Fruit fly (Drosophila melanogaster) whole organism, embryonic: ENCODE measurements around the gene stas.

Experiments used
- Aef1 ChIP-seq: fragments of 200-800 bp; sonication (Bioruptor generic); IDR thresholded peaks from 3 replicates; pipeline ENCODE4 v1.3.6; 2022; ENCODE audit warnings: missing biosample characterization, missing genetic modification characterization
- C15 ChIP-seq: fragments of 200-800 bp; sonication (Bioruptor generic); IDR thresholded peaks from 3 replicates; pipeline ENCODE4 v1.3.6; 2022; ENCODE audit warnings: missing biosample characterization, missing genetic modification characterization
- CG11456 ChIP-seq: fragments of 200-800 bp; sonication (Bioruptor generic); IDR thresholded peaks from 3 replicates; pipeline ENCODE4 v1.3.6; 2022; ENCODE audit warnings: missing biosample characterization, missing genetic modification characterization
- CG13296 ChIP-seq: fragments of 200-800 bp; sonication (Bioruptor generic); optimal IDR thresholded peaks from 3 replicates; lab custom pipeline; 2018; ENCODE audit warnings: missing biosample characterization, mild to moderate bottlenecking, missing genetic modification characterization
- CG2116 ChIP-seq: fragments of 200-800 bp; sonication (Bioruptor generic); optimal IDR thresholded peaks from 3 replicates; lab custom pipeline; 2018; ENCODE audit warnings: missing biosample characterization, mild to moderate bottlenecking, missing genetic modification characterization
- CG30020 ChIP-seq: fragments of 200-800 bp; optimal IDR thresholded peaks from 2 replicates; lab custom pipeline; 2019; ENCODE audit warnings: missing biosample characterization, mild to moderate bottlenecking, missing genetic modification characterization, moderate library complexity
- CG31224 ChIP-seq: fragments of 200-800 bp; sonication (Bioruptor generic); IDR thresholded peaks from 2 replicates; pipeline ENCODE4 v1.3.6; 2022; ENCODE audit warnings: missing biosample characterization, missing genetic modification characterization
- CG4707 ChIP-seq: fragments of 200-800 bp; sonication (Bioruptor generic); optimal IDR thresholded peaks from 2 replicates; lab custom pipeline; 2018; ENCODE audit warnings: missing biosample characterization, mild to moderate bottlenecking, missing genetic modification characterization, moderate library complexity
- CG5953 ChIP-seq: fragments of 200-800 bp; sonication (Bioruptor generic); IDR thresholded peaks from 2 replicates; pipeline ENCODE4 v1.3.6; 2022; ENCODE audit warnings: missing biosample characterization, missing genetic modification characterization
- CG8281 ChIP-seq: fragments of 200-800 bp; sonication (Bioruptor generic); optimal IDR thresholded peaks from 2 replicates; lab custom pipeline; 2018; ENCODE audit warnings: missing biosample characterization, mild to moderate bottlenecking, missing genetic modification characterization, moderate library complexity
- CG8290 ChIP-seq, 3 experiments: fragments of 200-800 bp; sonication (Bioruptor generic); optimal IDR thresholded peaks; 2 replicates each; lab custom pipeline; 2016 to 2019; ENCODE audit warnings: missing biosample characterization in 3 of 3, missing genetic modification characterization in 3 of 3, mild to moderate bottlenecking in 2 of 3, moderate library complexity in 1 of 3
- CG9727 ChIP-seq: fragments of 200-800 bp; sonication (Bioruptor generic); optimal IDR thresholded peaks from 3 replicates; lab custom pipeline; 2017; ENCODE audit warnings: missing biosample characterization, mild to moderate bottlenecking, missing genetic modification characterization
- CG9932 ChIP-seq: fragments of 200-800 bp; sonication (Bioruptor generic); IDR thresholded peaks from 2 replicates; pipeline ENCODE4 v1.3.6; 2022; ENCODE audit warnings: missing biosample characterization, missing genetic modification characterization
- CTCF ChIP-seq: fragments of 200-800 bp; sonication (Bioruptor generic); optimal IDR thresholded peaks from 2 replicates; lab custom pipeline; 2017; ENCODE audit warnings: missing biosample characterization, mild to moderate bottlenecking, missing genetic modification characterization, moderate library complexity
- Dek ChIP-seq: fragments of 200-800 bp; sonication (Bioruptor generic); optimal IDR thresholded peaks from 3 replicates; lab custom pipeline; 2019; ENCODE audit warnings: missing biosample characterization, mild to moderate bottlenecking, missing genetic modification characterization, moderate library complexity
- Dfd ChIP-seq, 2 experiments: fragments of >200 bp; optimal IDR thresholded peaks; 2 replicates each; lab custom pipeline; 2017; ENCODE audit warnings: missing biosample characterization in 2 of 2, missing genetic modification characterization in 2 of 2
- Elba2 ChIP-seq: fragments of 200-800 bp; sonication (Bioruptor generic); optimal IDR thresholded peaks from 3 replicates; lab custom pipeline; 2016; ENCODE audit warnings: missing biosample characterization, missing genetic modification characterization
- Ets97D ChIP-seq: fragments of 200-800 bp; sonication (Bioruptor generic); optimal IDR thresholded peaks from 3 replicates; lab custom pipeline; 2016; ENCODE audit warnings: missing biosample characterization, missing genetic modification characterization
- HLH54F ChIP-seq: fragments of 200-800 bp; sonication (Bioruptor generic); optimal IDR thresholded peaks from 3 replicates; lab custom pipeline; 2016; ENCODE audit warnings: missing biosample characterization, missing genetic modification characterization
- Hr51 ChIP-seq, 2 experiments: fragments of 200-800 bp; sonication (Bioruptor generic); optimal IDR thresholded peaks; 2 replicates in 1 of 2; 3 replicates in 1 of 2; lab custom pipeline; 2016 to 2018; ENCODE audit warnings: missing biosample characterization in 2 of 2, missing genetic modification characterization in 2 of 2, mild to moderate bottlenecking in 1 of 2, moderate library complexity in 1 of 2
- Lhr ChIP-seq: fragments of 200-800 bp; sonication (Bioruptor generic); optimal IDR thresholded peaks from 3 replicates; lab custom pipeline; 2017; ENCODE audit warnings: mild to moderate bottlenecking, missing biosample characterization, missing genetic modification reagents, missing genetic modification characterization
- PHDP ChIP-seq: fragments of 200-800 bp; sonication (Bioruptor generic); optimal IDR thresholded peaks from 3 replicates; lab custom pipeline; 2018; ENCODE audit warnings: missing biosample characterization, mild to moderate bottlenecking, missing genetic modification characterization, moderate library complexity
- Pdp1 ChIP-seq, 2 experiments: fragments of 200-800 bp; sonication (Bioruptor generic); optimal IDR thresholded peaks; 3 replicates each; lab custom pipeline; 2016; ENCODE audit warnings: missing biosample characterization in 2 of 2, missing genetic modification characterization in 2 of 2, mild to moderate bottlenecking in 1 of 2, moderate library complexity in 1 of 2
- Sry-β ChIP-seq: fragments of 200-800 bp; sonication (Bioruptor generic); optimal IDR thresholded peaks from 2 replicates; lab custom pipeline; 2018; ENCODE audit warnings: missing biosample characterization, mild to moderate bottlenecking, missing genetic modification characterization, moderate library complexity
- abd-A ChIP-seq: fragments of 200-800 bp; sonication (Bioruptor generic); optimal IDR thresholded peaks from 3 replicates; lab custom pipeline; 2019; ENCODE audit warnings: missing biosample characterization, mild to moderate bottlenecking, missing genetic modification characterization, moderate library complexity
- al ChIP-seq: fragments of 200-800 bp; sonication (Bioruptor generic); IDR thresholded peaks from 2 replicates; pipeline ENCODE4 v1.3.6; 2022; ENCODE audit warnings: missing biosample characterization, missing genetic modification characterization
- az2 ChIP-seq: fragments of 200-800 bp; sonication (Bioruptor generic); optimal IDR thresholded peaks from 3 replicates; lab custom pipeline; 2016; ENCODE audit warnings: missing biosample characterization, missing genetic modification characterization
- caup ChIP-seq: fragments of 200-800 bp; sonication (Bioruptor generic); optimal IDR thresholded peaks from 3 replicates; lab custom pipeline; 2017; ENCODE audit warnings: missing biosample characterization, mild to moderate bottlenecking, missing genetic modification characterization, moderate library complexity; ENCODE audit not compliant: severe bottlenecking
- dimm ChIP-seq: fragments of 200-800 bp; sonication (Bioruptor generic); IDR thresholded peaks from 2 replicates; pipeline ENCODE4 v1.3.6; 2022; ENCODE audit warnings: missing biosample characterization, missing genetic modification characterization
- exex ChIP-seq: fragments of 200-800 bp; sonication (Bioruptor generic); optimal IDR thresholded peaks from 4 replicates; lab custom pipeline; 2018; ENCODE audit warnings: missing biosample characterization, mild to moderate bottlenecking, missing genetic modification characterization, moderate library complexity
- fd64A ChIP-seq: fragments of 200-800 bp; sonication (Bioruptor generic); optimal IDR thresholded peaks from 3 replicates; lab custom pipeline; 2018; ENCODE audit warnings: missing biosample characterization, mild to moderate bottlenecking, missing genetic modification characterization
- grau ChIP-seq: fragments of 200-800 bp; optimal IDR thresholded peaks from 3 replicates; lab custom pipeline; 2019; ENCODE audit warnings: missing biosample characterization, mild to moderate bottlenecking, missing genetic modification characterization, moderate library complexity
- hb ChIP-seq: fragments of 200-800 bp; sonication (Bioruptor generic); IDR thresholded peaks from 3 replicates; pipeline ENCODE4 v1.3.6; 2022; ENCODE audit warnings: missing biosample characterization, missing genetic modification characterization; ENCODE audit not compliant: partially characterized antibody
- jumu ChIP-seq: fragments of 200-800 bp; sonication (Bioruptor generic); optimal IDR thresholded peaks from 3 replicates; lab custom pipeline; 2016; ENCODE audit warnings: missing biosample characterization, missing genetic modification characterization
- lbe ChIP-seq: fragments of 200-800 bp; sonication (Bioruptor generic); optimal IDR thresholded peaks from 2 replicates; lab custom pipeline; 2016; ENCODE audit warnings: missing biosample characterization, mild to moderate bottlenecking, missing genetic modification characterization
- mirr ChIP-seq: fragments of 200-800 bp; sonication (Bioruptor generic); optimal IDR thresholded peaks from 3 replicates; lab custom pipeline; 2018; ENCODE audit warnings: missing biosample characterization, mild to moderate bottlenecking, missing genetic modification characterization
- pros ChIP-seq: fragments of 200-800 bp; sonication (Bioruptor generic); optimal IDR thresholded peaks from 3 replicates; lab custom pipeline; 2019; ENCODE audit warnings: missing biosample characterization, mild to moderate bottlenecking, missing genetic modification characterization, moderate library complexity
- row ChIP-seq: fragments of 200-800 bp; sonication (Bioruptor generic); IDR thresholded peaks from 3 replicates; pipeline ENCODE4 v1.3.6; 2022; ENCODE audit warnings: missing biosample characterization, missing genetic modification characterization
- run ChIP-seq: fragments of 200-800 bp; sonication (Bioruptor generic); optimal IDR thresholded peaks from 3 replicates; lab custom pipeline; 2018; ENCODE audit warnings: missing biosample characterization, mild to moderate bottlenecking, missing genetic modification characterization
- sob ChIP-seq: fragments of 200-800 bp; sonication (Bioruptor generic); IDR thresholded peaks from 2 replicates; pipeline ENCODE4 v1.3.6; 2022; ENCODE audit warnings: missing biosample characterization, missing genetic modification characterization
- tll ChIP-seq, 2 experiments: fragments of 200-800 bp in 1 of 2; fragments of >200 bp in 1 of 2; sonication (Bioruptor generic) in 1 of 2; optimal IDR thresholded peaks; 2 replicates each; lab custom pipeline; 2017 to 2019; ENCODE audit warnings: missing biosample characterization in 2 of 2, missing genetic modification characterization in 2 of 2, mild to moderate bottlenecking in 1 of 2, moderate library complexity in 1 of 2
- vfl ChIP-seq: fragments of 200-800 bp; sonication (Bioruptor generic); optimal IDR thresholded peaks from 2 replicates; lab custom pipeline; 2016; ENCODE audit warnings: missing biosample characterization, missing genetic modification characterization
- z ChIP-seq: fragments of 200-800 bp; sonication (Bioruptor generic); IDR thresholded peaks from 3 replicates; pipeline ENCODE4 v1.3.6; 2022; ENCODE audit warnings: missing biosample characterization, missing genetic modification characterization
- zen ChIP-seq: fragments of 200-800 bp; sonication (Bioruptor generic); optimal IDR thresholded peaks from 3 replicates; lab custom pipeline; 2018; ENCODE audit warnings: missing biosample characterization, mild to moderate bottlenecking, missing genetic modification characterization, moderate library complexity

stas gene

DNA sequence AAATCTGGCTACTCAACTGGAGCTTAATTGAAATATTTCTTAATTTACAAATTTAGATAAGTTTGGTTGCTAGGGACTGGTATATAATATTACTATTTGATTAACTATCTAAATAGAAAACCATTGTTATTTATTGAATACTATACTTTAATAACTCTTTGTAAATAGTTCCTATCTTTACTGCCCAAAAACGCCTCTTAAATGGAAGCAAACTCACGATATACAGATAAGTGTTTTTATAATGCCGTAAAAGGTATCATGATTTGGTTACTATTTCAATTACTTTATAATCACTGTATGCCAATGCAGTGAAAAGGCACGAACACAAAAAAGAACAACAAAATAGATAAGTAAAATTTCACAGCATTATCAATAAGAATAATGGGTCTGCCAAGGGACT lies 1.9 kb downstream of the stas start (continued):
- no peak for TF ChIP-seq run (tag; lab: Kevin White, UChicago)
- TF ChIP-seq CG4707 (GFP tag; lab: Kevin White, UChicago) = no peak
- no peak for TF ChIP-seq CTCF
- TF ChIP-seq Sry-β (GFP tag; lab: Kevin White, UChicago) = peak; percentile 79
- TF ChIP-seq dimm (GFP tag; lab: Robert Waterston, UW) = no peak
- TF ChIP-seq Ets97D (GFP tag; lab: Kevin White, UChicago) = no peak
- no peak for TF ChIP-seq tll (GFP tag; optimal IDR thresholded peaks at IDR 0.05; lab: Kevin White, UChicago)
- peak; percentile 30 for TF ChIP-seq mirr (GFP tag; lab: Kevin White, UChicago)
- TF ChIP-seq exex (tag; lab: Kevin White, UChicago) = peak; percentile 76
- TF ChIP-seq vfl (GFP tag; lab: Kevin White, UChicago) = no peak
- no peak for TF ChIP-seq HLH54F (GFP tag; lab: Kevin White, UChicago)
- TF ChIP-seq row (GFP tag; lab: Robert Waterston, UW) = peak; percentile 43; the same call in 2 of the 3 replicates
- no peak for TF ChIP-seq Aef1 (GFP tag; lab: Robert Waterston, UW)
- no peak for TF ChIP-seq CG2116 (GFP tag; lab: Kevin White, UChicago)
- TF ChIP-seq Elba2 (GFP tag; lab: Kevin White, UChicago) = no peak
- no peak for TF ChIP-seq hb (GFP tag; lab: Robert Waterston, UW)
- no peak for TF ChIP-seq jumu (GFP tag; lab: Kevin White, UChicago)
- TF ChIP-seq CG11456 (GFP tag; lab: Robert Waterston, UW) = no peak
- no peak for TF ChIP-seq fd64A
- no peak for TF ChIP-seq Lhr (GFP tag; lab: Kevin White, UChicago)
- no peak for TF ChIP-seq caup (GFP tag; lab: Kevin White, UChicago)
- TF ChIP-seq CG9727 (GFP tag; lab: Kevin White, UChicago) = no peak
- TF ChIP-seq grau (tag; lab: Kevin White, UChicago) = peak; percentile 10
- TF ChIP-seq Dfd (GFP tag; optimal IDR thresholded peaks at IDR 0.05; lab: Kevin White, UChicago) = no peak
- TF ChIP-seq lbe (GFP tag; lab: Kevin White, UChicago) = no peak
- TF ChIP-seq CG31224 (GFP tag; lab: Robert Waterston, UW) = no peak
- TF ChIP-seq CG5953 (GFP tag; lab: Robert Waterston, UW) = no peak
- no peak for TF ChIP-seq CG30020 (tag; lab: Kevin White, UChicago)
- no peak for TF ChIP-seq Dek (tag; lab: Kevin White, UChicago)
- TF ChIP-seq z (GFP tag; lab: Robert Waterston, UW) = no peak
- TF ChIP-seq CG9932 (GFP tag; lab: Robert Waterston, UW) = no peak
- TF ChIP-seq abd-A (tag; lab: Kevin White, UChicago) = no peak
- peak; percentile 16 for TF ChIP-seq PHDP (tag; lab: Kevin White, UChicago)
- TF ChIP-seq zen (tag; lab: Kevin White, UChicago) = no peak
- peak; percentile 11 for TF ChIP-seq CG13296 (GFP tag; lab: Kevin White, UChicago)
- no peak for TF ChIP-seq sob (GFP tag; lab: Robert Waterston, UW)
- no peak for TF ChIP-seq az2
- no peak for TF ChIP-seq C15 (GFP tag; lab: Robert Waterston, UW)
- no peak for TF ChIP-seq al
- TF ChIP-seq CG8290 (GFP tag; optimal IDR thresholded peaks at IDR 0.05; lab: Kevin White, UChicago) = no peak
- no peak for TF ChIP-seq CG8290 (tag; optimal IDR thresholded peaks at IDR 0.05; lab: Kevin White, UChicago)
- TF ChIP-seq Hr51 (GFP tag; optimal IDR thresholded peaks at IDR 0.05; lab: Kevin White, UChicago) = peak in 1 of 2 experiments; percentile 23
- no peak for TF ChIP-seq pros (GFP tag; lab: Kevin White, UChicago)
- TF ChIP-seq CG8281 = no peak
- TF ChIP-seq Pdp1 (GFP tag; optimal IDR thresholded peaks at IDR 0.05; lab: Kevin White, UChicago) = no peak
